Worm (Caenorhabditis elegans): ENCODE data around the gene rpn-3.

Gene rpn-3

DNA sequence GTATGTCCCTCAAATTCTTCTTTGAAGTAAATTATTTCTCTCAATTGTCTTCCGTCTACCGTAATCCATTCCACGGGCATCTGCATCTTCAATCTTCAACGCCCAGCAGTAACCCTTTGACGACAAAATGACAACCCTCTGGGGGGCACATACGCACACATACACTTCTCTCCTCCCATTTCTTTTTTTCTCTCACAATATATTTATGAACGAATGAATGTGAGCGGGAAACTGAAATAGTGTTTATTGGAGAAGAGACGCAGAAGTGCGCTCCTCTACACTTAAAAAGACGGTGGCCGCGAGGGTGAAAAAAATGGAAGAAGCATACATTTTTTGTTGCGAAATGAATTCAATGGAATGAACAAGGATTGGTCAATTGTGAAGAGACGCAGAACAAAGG lies 35.2 kb upstream of the rpn-3 start:
- peak in 1 of 2 experiments; percentile 29 for TF ChIP-seq mdl-1 (tag; optimal IDR thresholded peaks at IDR 0.05)
- TF ChIP-seq egl-13 (tag; optimal IDR thresholded peaks at IDR 0.05), result no peak
- no peak for TF ChIP-seq ceh-8 (GFP tag; optimal IDR thresholded peaks at IDR 0.05)
- TF ChIP-seq ceh-63 (GFP tag; optimal IDR thresholded peaks at IDR 0.05), result no peak
- TF ChIP-seq lin-14 (GFP tag; optimal IDR thresholded peaks at IDR 0.05), result peak; percentile 97
- TF ChIP-seq mab-9 (GFP tag; IDR thresholded peaks at IDR 0.05), result no peak
- TF ChIP-seq xbp-1 (tag; optimal IDR thresholded peaks at IDR 0.05), result peak; percentile 44
- peak; percentile 72 for TF ChIP-seq nhr-71 (tag; optimal IDR thresholded peaks at IDR 0.05)
- no peak for TF ChIP-seq sup-37 (GFP tag; optimal IDR thresholded peaks at IDR 0.05)
- no peak for TF ChIP-seq ztf-11 (tag; optimal IDR thresholded peaks at IDR 0.05)
- no peak for TF ChIP-seq lin-39 (tag; optimal IDR thresholded peaks at IDR 0.05)
- no peak for TF ChIP-seq hlh-17 (GFP tag; optimal IDR thresholded peaks at IDR 0.05; ENCODE audit: borderline replicate concordance)
- TF ChIP-seq fkh-10 (GFP tag; optimal IDR thresholded peaks at IDR 0.05), result peak; percentile 54
- peak; percentile 50 for TF ChIP-seq lin-13 (GFP tag; optimal IDR thresholded peaks at IDR 0.05)
- TF ChIP-seq nhr-19 (GFP tag; conservative IDR thresholded peaks at IDR 0.05), result peak; percentile 35
- TF ChIP-seq blmp-1 (tag; optimal IDR thresholded peaks at IDR 0.05), result peak; percentile 85
- TF ChIP-seq pag-3 (tag; optimal IDR thresholded peaks at IDR 0.05; ENCODE audit: borderline replicate concordance, insufficient read depth), result no peak
- TF ChIP-seq ceh-90 (tag; optimal IDR thresholded peaks at IDR 0.05), result no peak
- TF ChIP-seq fos-1 (tag; optimal IDR thresholded peaks at IDR 0.05), result peak; percentile 63
- no peak for TF ChIP-seq efl-3 (GFP tag; optimal IDR thresholded peaks at IDR 0.05)
- TF ChIP-seq aha-1 (tag; optimal IDR thresholded peaks at IDR 0.05), result no peak
- TF ChIP-seq C34B4.2 (tag; optimal IDR thresholded peaks at IDR 0.05), result no peak
- peak; percentile 7 for TF ChIP-seq zip-4 (GFP tag; optimal IDR thresholded peaks at IDR 0.05)
- peak; percentile 67 to 77 for TF ChIP-seq lin-35 (GFP tag; optimal IDR thresholded peaks at IDR 0.05)
- TF ChIP-seq nhr-47 (tag; optimal IDR thresholded peaks at IDR 0.05), result peak; percentile 52
- peak; percentile 61 for TF ChIP-seq snpc-4 (tag; optimal IDR thresholded peaks at IDR 0.05)
- no peak for TF ChIP-seq sox-4 (tag; optimal IDR thresholded peaks at IDR 0.05)
- TF ChIP-seq swsn-7 (tag; optimal IDR thresholded peaks at IDR 0.05), result peak; percentile 58
- peak; percentile 15 for TF ChIP-seq ztf-4 (tag; optimal IDR thresholded peaks at IDR 0.05)
- TF ChIP-seq nhr-11 (tag; optimal IDR thresholded peaks at IDR 0.05), result no peak
- TF ChIP-seq lir-3 (tag; optimal IDR thresholded peaks at IDR 0.05; ENCODE audit: poor library complexity), result no peak
- TF ChIP-seq unc-30 (tag; optimal IDR thresholded peaks at IDR 0.05), result no peak
- TF ChIP-seq nhr-237 (tag; optimal IDR thresholded peaks at IDR 0.05), result no peak
- TF ChIP-seq elt-3 (tag; optimal IDR thresholded peaks at IDR 0.05), result no peak
- no peak for TF ChIP-seq ama-1 (optimal IDR thresholded peaks at IDR 0.05)
- no peak for TF ChIP-seq Y116A8C.19 (tag; optimal IDR thresholded peaks at IDR 0.05; ENCODE audit: borderline replicate concordance)
- peak; percentile 57 for TF ChIP-seq jun-1 (tag; optimal IDR thresholded peaks at IDR 0.05)
- TF ChIP-seq lsy-2 (tag; optimal IDR thresholded peaks at IDR 0.05), result peak; percentile 84 to 93
- no peak for TF ChIP-seq vab-15 (tag; optimal IDR thresholded peaks at IDR 0.05)
- no peak for TF ChIP-seq irx-1 (tag; optimal IDR thresholded peaks at IDR 0.05)
- no peak for TF ChIP-seq unc-62 (GFP tag; optimal IDR thresholded peaks at IDR 0.05)
- TF ChIP-seq C16A3.4 (tag; optimal IDR thresholded peaks at IDR 0.05), result no peak
- TF ChIP-seq unc-130 (tag; optimal IDR thresholded peaks at IDR 0.05), result no peak
- peak; percentile 24 for TF ChIP-seq lin-15B (tag; optimal IDR thresholded peaks at IDR 0.05)
- TF ChIP-seq ceh-88 (GFP tag; IDR thresholded peaks at IDR 0.05), result no peak
- TF ChIP-seq nhr-20 (tag; optimal IDR thresholded peaks at IDR 0.05), result peak; percentile 55
- peak; percentile 66 for TF ChIP-seq unc-86 (tag; optimal IDR thresholded peaks at IDR 0.05)
- no peak for TF ChIP-seq ces-1 (GFP tag; optimal IDR thresholded peaks at IDR 0.05)
- TF ChIP-seq fkh-4 (tag; optimal IDR thresholded peaks at IDR 0.05; ENCODE audit: borderline replicate concordance), result no peak
- peak; percentile 80 for TF ChIP-seq fkh-8 (tag; optimal IDR thresholded peaks at IDR 0.05)
- TF ChIP-seq sptf-1 (tag; optimal IDR thresholded peaks at IDR 0.05), result no peak
- peak; percentile 35 for TF ChIP-seq F16B12.6 (tag; optimal IDR thresholded peaks at IDR 0.05)
- TF ChIP-seq nhr-77 (tag; optimal IDR thresholded peaks at IDR 0.05), result peak; percentile 35

Data from whole organism, L1 larva.